Worm (Caenorhabditis elegans) whole organism, young adult: ENCODE measurements around the gene Y48E1C.4.

ENCODE experiments used
- F10E7.11 ChIP-seq: sonication (generic microtip); optimal IDR thresholded peaks from 2 replicates; lab custom pipeline; 2017; ENCODE audit warnings: mild to moderate bottlenecking, missing genetic modification characterization, moderate library complexity, missing compliant biosample characterization
- F22D6.2 ChIP-seq: sonication (generic microtip); optimal IDR thresholded peaks from 2 replicates; lab custom pipeline; 2016; ENCODE audit warnings: mild to moderate bottlenecking, missing genetic modification characterization, missing compliant biosample characterization
- F57C9.4 ChIP-seq: sonication (generic microtip); optimal IDR thresholded peaks from 2 replicates; lab custom pipeline; 2017; ENCODE audit warnings: mild to moderate bottlenecking, missing genetic modification characterization, missing compliant biosample characterization
- Y95B8A.8 ChIP-seq: fragments of 200-800 bp; sonication (Bioruptor generic); IDR thresholded peaks from 2 replicates; pipeline ENCODE4 v1.3.6; 2022; ENCODE audit warnings: missing genetic modification reagents, missing genetic modification characterization, missing compliant biosample characterization
- attf-5 ChIP-seq: fragments of 200-800 bp; sonication (Bioruptor generic); optimal IDR thresholded peaks from 2 replicates; lab custom pipeline; 2018; ENCODE audit warnings: mild to moderate bottlenecking, missing genetic modification characterization, missing compliant biosample characterization
- bed-2 ChIP-seq: fragments of 200-800 bp; sonication (Bioruptor generic); IDR thresholded peaks from 2 replicates; pipeline ENCODE4 v1.3.6; 2022; ENCODE audit warnings: missing genetic modification reagents, missing genetic modification characterization, missing compliant biosample characterization
- ccch-3 ChIP-seq: fragments of 200-800 bp; sonication (Bioruptor generic); optimal IDR thresholded peaks from 2 replicates; lab custom pipeline; 2018; ENCODE audit warnings: mild to moderate bottlenecking, missing genetic modification characterization, missing compliant biosample characterization
- cebp-2 ChIP-seq: fragments of 200-800 bp; sonication (Bioruptor generic); IDR thresholded peaks from 2 replicates; pipeline ENCODE4 v1.3.6; 2022; ENCODE audit warnings: missing genetic modification characterization, missing compliant biosample characterization
- ceh-27 ChIP-seq: fragments of 200-800 bp; sonication (Bioruptor generic); optimal IDR thresholded peaks from 2 replicates; lab custom pipeline; 2018; ENCODE audit warnings: mild to moderate bottlenecking, missing genetic modification characterization, moderate library complexity, missing compliant biosample characterization
- ceh-40 ChIP-seq: fragments of 200-800 bp; sonication (Bioruptor generic); IDR thresholded peaks from 2 replicates; pipeline ENCODE4 v1.3.6; 2022; ENCODE audit warnings: missing genetic modification characterization, missing compliant biosample characterization
- ceh-91 ChIP-seq: fragments of 200-800 bp; sonication (Bioruptor generic); IDR thresholded peaks from 2 replicates; pipeline ENCODE4 v1.3.6; 2022; ENCODE audit warnings: missing genetic modification reagents, missing genetic modification characterization, missing compliant biosample characterization
- dox-1 ChIP-seq: fragments of 200-800 bp; sonication (Bioruptor generic); IDR thresholded peaks from 2 replicates; pipeline ENCODE4 v1.3.6; 2022; ENCODE audit warnings: missing genetic modification reagents, missing genetic modification characterization, missing compliant biosample characterization
- dpff-1 ChIP-seq: sonication (generic microtip); optimal IDR thresholded peaks from 2 replicates; lab custom pipeline; 2017; ENCODE audit warnings: mild to moderate bottlenecking, missing genetic modification characterization, missing compliant biosample characterization
- egrh-3 ChIP-seq: fragments of 200-800 bp; sonication (Bioruptor generic); IDR thresholded peaks from 2 replicates; pipeline ENCODE4 v1.3.6; 2022; ENCODE audit warnings: missing genetic modification reagents, missing genetic modification characterization, missing compliant biosample characterization
- ekl-4 ChIP-seq: fragments of 200-800 bp; sonication (Bioruptor generic); IDR thresholded peaks from 2 replicates; pipeline ENCODE4 v1.3.6; 2022; ENCODE audit warnings: missing genetic modification reagents, missing genetic modification characterization, missing compliant biosample characterization
- him-1 ChIP-seq: sonication (generic microtip); optimal IDR thresholded peaks from 2 replicates; lab custom pipeline; 2016; ENCODE audit warnings: missing genotype, missing genetic modification reagents, missing genetic modification characterization, missing compliant biosample characterization
- hlh-26 ChIP-seq: fragments of 200-800 bp; sonication (Bioruptor generic); conservative IDR thresholded peaks from 2 replicates; pipeline ENCODE4 v1.3.6; 2022; ENCODE audit warnings: missing genetic modification reagents, missing genetic modification characterization, missing compliant biosample characterization
- hrde-1 ChIP-seq: sonication (generic microtip); optimal IDR thresholded peaks from 2 replicates; lab custom pipeline; 2016; ENCODE audit warnings: missing genetic modification characterization, mild to moderate bottlenecking, missing compliant biosample characterization, moderate library complexity, missing genotype, missing genetic modification reagents, borderline replicate concordance
- hsf-1 ChIP-seq: fragments of 200-800 bp; sonication (Bioruptor generic); IDR thresholded peaks from 2 replicates; pipeline ENCODE4 v1.3.6; 2022; ENCODE audit warnings: missing genetic modification reagents, missing genetic modification characterization, missing compliant biosample characterization
- let-526 ChIP-seq: fragments of 200-800 bp; sonication (Bioruptor generic); IDR thresholded peaks from 2 replicates; pipeline ENCODE4 v1.3.6; 2022; ENCODE audit warnings: missing genetic modification reagents, missing genetic modification characterization, missing compliant biosample characterization
- let-607 ChIP-seq, 2 experiments: fragments of 200-800 bp in 1 of 2; sonication (Bioruptor generic) in 1 of 2; sonication (generic microtip) in 1 of 2; optimal IDR thresholded peaks; 2 replicates each; lab custom pipeline; 2016 to 2018; ENCODE audit warnings: mild to moderate bottlenecking in 2 of 2, missing compliant biosample characterization in 2 of 2, missing genetic modification characterization in 2 of 2, moderate library complexity in 2 of 2, missing genotype in 1 of 2
- lir-1 ChIP-seq: fragments of 200-800 bp; sonication (Bioruptor generic); conservative IDR thresholded peaks from 2 replicates; pipeline ENCODE4 v1.3.6; 2022; ENCODE audit warnings: missing genetic modification reagents, missing genetic modification characterization, missing compliant biosample characterization
- lsy-27 ChIP-seq: sonication (generic microtip); optimal IDR thresholded peaks from 2 replicates; lab custom pipeline; 2017; ENCODE audit warnings: missing genetic modification characterization, mild to moderate bottlenecking, missing compliant biosample characterization, antibody characterized with exemption, missing genotype, borderline replicate concordance; ENCODE audit not compliant: insufficient read depth
- madf-10 ChIP-seq: sonication (generic microtip); optimal IDR thresholded peaks from 2 replicates; lab custom pipeline; 2016; ENCODE audit warnings: mild to moderate bottlenecking, missing genetic modification characterization, missing compliant biosample characterization
- nfya-1 ChIP-seq: sonication (generic microtip); optimal IDR thresholded peaks from 2 replicates; lab custom pipeline; 2017; ENCODE audit warnings: antibody characterized with exemption, missing compliant biosample characterization, missing genetic modification characterization, borderline replicate concordance; ENCODE audit not compliant: insufficient read depth
- nfya-2 ChIP-seq: fragments of 200-800 bp; sonication (Bioruptor generic); IDR thresholded peaks from 2 replicates; pipeline ENCODE4 v1.3.6; 2022; ENCODE audit warnings: missing genetic modification reagents, missing genetic modification characterization, missing compliant biosample characterization
- nhr-179 ChIP-seq: sonication (generic microtip); optimal IDR thresholded peaks from 2 replicates; lab custom pipeline; 2016; ENCODE audit warnings: mild to moderate bottlenecking, missing genetic modification characterization, missing compliant biosample characterization
- nhr-80 ChIP-seq: sonication (generic microtip); optimal IDR thresholded peaks from 2 replicates; lab custom pipeline; 2016; ENCODE audit warnings: missing genetic modification characterization, missing compliant biosample characterization
- pbrm-1 ChIP-seq: fragments of 200-800 bp; sonication (Bioruptor generic); IDR thresholded peaks from 2 replicates; pipeline ENCODE4 v1.3.6; 2022; ENCODE audit warnings: missing genetic modification reagents, missing genetic modification characterization, missing compliant biosample characterization
- rpc-1 ChIP-seq, 2 experiments: fragments of 150-350 bp in 1 of 2; sonication (generic microtip) in 1 of 2; optimal IDR thresholded peaks; 2 replicates each; lab custom pipeline; 2014 to 2018; ENCODE audit warnings: missing biosample characterization in 1 of 2, missing genetic modification characterization in 1 of 2, missing genetic modification reagents in 1 of 2, missing genotype in 1 of 2
- sdz-38 ChIP-seq: sonication (generic microtip); optimal IDR thresholded peaks from 2 replicates; lab custom pipeline; 2016; ENCODE audit warnings: missing genotype, missing genetic modification characterization, missing compliant biosample characterization
- snpc-1.1 ChIP-seq: sonication (generic microtip); optimal IDR thresholded peaks from 2 replicates; lab custom pipeline; 2017; ENCODE audit warnings: missing genetic modification characterization, mild to moderate bottlenecking, missing compliant biosample characterization, antibody characterized with exemption, moderate library complexity, missing genotype, missing genetic modification reagents; ENCODE audit not compliant: insufficient read depth
- snpc-1.3 ChIP-seq: sonication (generic microtip); optimal IDR thresholded peaks from 2 replicates; lab custom pipeline; 2017; ENCODE audit warnings: missing genetic modification characterization, mild to moderate bottlenecking, missing compliant biosample characterization, antibody characterized with exemption, moderate library complexity, missing genotype, missing genetic modification reagents; ENCODE audit not compliant: insufficient read depth
- snpc-3.4 ChIP-seq: sonication (generic microtip); optimal IDR thresholded peaks from 2 replicates; lab custom pipeline; 2017; ENCODE audit warnings: missing genetic modification characterization, mild to moderate bottlenecking, missing compliant biosample characterization, antibody characterized with exemption, moderate library complexity, missing genotype, missing genetic modification reagents
- sptf-2 ChIP-seq: fragments of 200-800 bp; sonication (Bioruptor generic); optimal IDR thresholded peaks from 2 replicates; lab custom pipeline; 2018; ENCODE audit warnings: mild to moderate bottlenecking, missing genetic modification characterization, missing compliant biosample characterization
- unc-130 ChIP-seq: sonication (generic microtip); optimal IDR thresholded peaks from 2 replicates; lab custom pipeline; 2016; ENCODE audit warnings: missing genetic modification reagents, missing genetic modification characterization, missing compliant biosample characterization
- zfh-2 ChIP-seq: fragments of 200-800 bp; sonication (Bioruptor generic); conservative IDR thresholded peaks from 2 replicates; pipeline ENCODE4 v1.3.6; 2022; ENCODE audit warnings: missing genetic modification reagents, missing genetic modification characterization, missing compliant biosample characterization
- ztf-18 ChIP-seq: sonication (generic microtip); optimal IDR thresholded peaks from 2 replicates; lab custom pipeline; 2016; ENCODE audit warnings: missing genotype, mild to moderate bottlenecking, missing genetic modification characterization, missing compliant biosample characterization
- ztf-26 ChIP-seq: sonication (generic microtip); optimal IDR thresholded peaks from 2 replicates; lab custom pipeline; 2017; ENCODE audit warnings: missing genetic modification characterization, missing compliant biosample characterization
- ztf-3 ChIP-seq: fragments of 200-800 bp; sonication (Bioruptor generic); optimal IDR thresholded peaks from 2 replicates; lab custom pipeline; 2018; ENCODE audit warnings: mild to moderate bottlenecking, missing genetic modification characterization, missing compliant biosample characterization

Gene Y48E1C.4

ce11 chrII:13405840-13406239 is 30.8 kb downstream of the Y48E1C.4 start, which contains the start of gene efl-2:
Gene efl-2, plus strand, starts transcription at chrII:13406140.
- TF ChIP-seq unc-130 (GFP tag; lab: Kevin White, UChicago) (no peak), him-1 (tag; lab: Kevin White, UChicago) (no peak), madf-10 (tag; lab: Kevin White, UChicago) (no peak), let-526 (GFP tag; lab: Robert Waterston, UW) (no peak), hrde-1 (tag; lab: Kevin White, UChicago) (no peak), snpc-1.3 (tag; lab: Kevin White, UChicago) (no peak)
- TF ChIP-seq, all 124 proteins: peak for 0

ce11 chrII:13402680-13403079 is 33.9 kb downstream of the Y48E1C.4 start, which contains the start of gene pinn-4:
Gene pinn-4, plus strand, starts transcription at chrII:13402980.
- no peak for TF ChIP-seq F10E7.11 (tag; lab: Kevin White, UChicago)
- no peak for TF ChIP-seq snpc-1.1 (tag; lab: Kevin White, UChicago)
- no peak for TF ChIP-seq attf-5 (GFP tag; lab: Kevin White, UChicago)
- no peak for TF ChIP-seq ztf-3 (GFP tag; lab: Kevin White, UChicago)
- no peak for TF ChIP-seq sptf-2 (GFP tag; lab: Kevin White, UChicago)
- TF ChIP-seq ceh-40: no peak
- no peak for TF ChIP-seq snpc-3.4 (tag; lab: Kevin White, UChicago)
- TF ChIP-seq lsy-27 (tag; lab: Kevin White, UChicago): no peak
- no peak for TF ChIP-seq F22D6.2 (tag; lab: Kevin White, UChicago)
- TF ChIP-seq nfya-2 (GFP tag; lab: Robert Waterston, UW): no peak
- TF ChIP-seq sdz-38 (tag; lab: Kevin White, UChicago): no peak
- TF ChIP-seq hsf-1: no peak
- TF ChIP-seq rpc-1 (optimal IDR thresholded peaks at IDR 0.05; lab: Kevin White, UChicago): no peak
- no peak for TF ChIP-seq rpc-1 (tag; optimal IDR thresholded peaks at IDR 0.05; lab: Kevin White, UChicago)
- TF ChIP-seq, all 124 proteins: peak for 0

DNA sequence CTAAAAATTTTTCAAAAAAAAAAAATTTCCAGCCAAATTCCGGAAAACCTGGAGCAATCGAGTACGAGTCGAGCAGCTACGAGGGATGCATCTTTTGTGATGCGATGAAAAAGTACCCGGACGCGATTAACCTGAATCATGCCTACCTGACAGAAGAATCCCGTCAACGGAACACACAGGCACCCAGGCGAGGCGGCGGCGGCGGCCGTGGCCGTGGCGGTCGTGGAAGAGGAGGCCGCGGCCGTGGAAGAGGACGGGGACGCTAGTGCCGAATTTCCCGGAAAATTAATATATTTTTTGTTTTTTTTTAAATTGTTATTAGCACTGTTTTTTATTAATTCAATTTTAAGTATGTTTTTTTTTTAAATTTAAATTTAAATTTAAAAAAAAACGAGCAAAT is 35.1 kb downstream of the Y48E1C.4 start:
- TF ChIP-seq ccch-3 (GFP tag; lab: Kevin White, UChicago): no peak
- TF ChIP-seq dpff-1 (tag; lab: Kevin White, UChicago): no peak
- no peak for TF ChIP-seq ztf-26 (tag; lab: Kevin White, UChicago)
- TF ChIP-seq nfya-1 (tag; lab: Kevin White, UChicago): no peak
- TF ChIP-seq pbrm-1 (GFP tag; lab: Robert Waterston, UW): no peak
- TF ChIP-seq nhr-80 (tag; lab: Kevin White, UChicago): no peak
- TF ChIP-seq F57C9.4: no peak
- no peak for TF ChIP-seq let-607 (tag; optimal IDR thresholded peaks at IDR 0.05; lab: Kevin White, UChicago)
- no peak for TF ChIP-seq hlh-26 (GFP tag; lab: Robert Waterston, UW)
- no peak for TF ChIP-seq ztf-18 (tag; lab: Kevin White, UChicago)
- TF ChIP-seq ceh-91 (GFP tag; lab: Robert Waterston, UW): no peak
- no peak for TF ChIP-seq lir-1
- no peak for TF ChIP-seq F22D6.2 (tag; lab: Kevin White, UChicago)
- TF ChIP-seq nhr-179 (tag; lab: Kevin White, UChicago): no peak
- no peak for TF ChIP-seq dox-1 (GFP tag; lab: Robert Waterston, UW)
- peak; percentile 41; the same call in 1 of the 2 replicates for TF ChIP-seq egrh-3 (GFP tag; lab: Robert Waterston, UW)
- TF ChIP-seq F10E7.11 (tag; lab: Kevin White, UChicago): no peak
- peak; percentile 85 for TF ChIP-seq zfh-2 (GFP tag; lab: Robert Waterston, UW)
- TF ChIP-seq Y95B8A.8 (GFP tag; lab: Robert Waterston, UW): no peak
- no peak for TF ChIP-seq ceh-27 (GFP tag; lab: Kevin White, UChicago)
- no peak for TF ChIP-seq ekl-4 (GFP tag; lab: Robert Waterston, UW)
- TF ChIP-seq bed-2 (GFP tag; lab: Robert Waterston, UW): no peak
- TF ChIP-seq cebp-2: 0 out of 2 replicates have a peak, but pooled peaks have one; percentile 46
- no peak for TF ChIP-seq attf-5 (GFP tag; lab: Kevin White, UChicago)
- TF ChIP-seq, all 124 proteins: peak for 3
